Worm (Caenorhabditis elegans): Measurements from ENCODE around the gene Y66D12A.21.

- TF ChIP-seq M03D4.4 (tag; optimal IDR thresholded peaks at IDR 0.05) (no peak), ceh-43 (GFP tag; optimal IDR thresholded peaks at IDR 0.05) (no peak), pha-4 (tag; optimal IDR thresholded peaks at IDR 0.05) (no peak), unc-62 (GFP tag; optimal IDR thresholded peaks at IDR 0.05) (peak; percentile 19), sem-2 (GFP tag; optimal IDR thresholded peaks at IDR 0.05) (no peak), ztf-11 (tag; optimal IDR thresholded peaks at IDR 0.05) (no peak), nhr-76 (tag; optimal IDR thresholded peaks at IDR 0.05) (no peak), snpc-4 (tag; optimal IDR thresholded peaks at IDR 0.05) (no peak)
These were observed 51.1 kb downstream of the Y66D12A.21 start for ce11 chrIII:11453970-11454369.

All from whole organism, mixed stage, embryonic.